Worm (Caenorhabditis elegans) whole organism, L2 larva: ENCODE data around the gene srh-72.

Experiments used
- R02D3.7 ChIP-seq: fragments of 150-350 bp; optimal IDR thresholded peaks from 2 replicates; lab custom pipeline; 2014; ENCODE audit warnings: missing biosample characterization, missing genetic modification characterization
- elt-3 ChIP-seq: sonication (generic microtip); optimal IDR thresholded peaks from 2 replicates; lab custom pipeline; 2017; ENCODE audit warnings: missing biosample characterization, missing genetic modification characterization
- sem-4 ChIP-seq: fragments of 150-350 bp; optimal IDR thresholded peaks from 2 replicates; lab custom pipeline; 2014; ENCODE audit warnings: missing biosample characterization, missing genetic modification reagents, missing genetic modification characterization

DNA sequence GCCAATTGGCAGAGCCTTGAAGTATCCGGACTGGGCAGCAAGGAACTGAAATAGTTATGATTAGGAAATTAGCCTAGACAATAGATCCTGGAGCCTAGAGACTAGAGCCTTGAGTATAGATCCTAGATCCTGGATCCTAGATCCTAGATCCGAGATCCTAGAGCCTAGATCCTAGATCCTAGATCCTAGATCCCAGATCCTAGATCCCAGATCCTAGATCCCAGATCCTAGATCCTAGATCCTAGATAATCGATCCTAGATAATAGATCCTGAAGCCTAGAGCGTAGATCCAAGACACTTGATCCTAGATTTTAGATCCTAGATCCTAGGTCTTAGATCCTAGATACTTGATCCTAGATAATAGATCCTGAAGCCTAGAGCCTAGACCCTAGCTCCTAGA, 35.4 kb downstream of the srh-72 start:
- TF ChIP-seq sem-4 (no peak), R02D3.7 (tag; lab: Kevin White, UChicago) (no peak), elt-3 (no peak)
